Fruit fly (Drosophila melanogaster): ENCODE measurements around the gene CG32263.

The CG32263 gene

DNA sequence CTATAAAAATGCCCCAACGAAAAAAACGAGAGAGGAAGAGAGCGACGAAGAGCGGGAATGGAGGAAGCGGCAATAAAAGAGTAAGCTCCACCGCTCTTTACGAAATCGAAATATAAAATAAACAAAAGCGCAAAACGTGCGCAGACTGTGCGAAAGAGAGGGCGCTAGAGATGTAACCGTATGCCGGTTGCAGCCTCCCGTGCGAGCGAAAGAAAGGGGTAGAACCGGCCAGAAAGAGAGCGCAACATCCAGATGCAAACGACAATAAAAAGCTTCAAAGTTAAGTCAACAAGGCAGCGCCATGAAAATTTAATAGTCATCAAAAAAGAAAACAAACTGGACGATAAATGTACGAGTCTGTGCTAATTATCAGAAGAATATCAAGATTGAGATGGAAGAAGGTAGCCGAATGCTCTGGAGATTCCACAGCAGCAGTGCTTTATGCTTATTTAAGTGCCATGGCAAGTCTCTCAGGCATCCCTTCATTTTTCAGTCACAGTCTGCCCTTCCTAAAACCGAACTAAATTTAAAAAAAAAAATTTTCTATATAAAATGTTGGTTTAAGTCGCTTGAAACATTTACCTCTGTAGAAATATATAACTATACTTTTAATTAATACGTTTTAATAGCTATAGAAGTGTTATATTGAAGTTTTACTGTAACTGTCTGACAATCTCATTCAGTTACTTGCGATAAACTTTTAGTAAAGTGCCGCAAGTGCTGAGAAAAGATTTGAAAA, 45.0 kb downstream of the CG32263 start (continued):
- TF ChIP-seq pfk (GFP tag; optimal IDR thresholded peaks at IDR 0.05) (peak; percentile 25), CG6689 (GFP tag; IDR thresholded peaks at IDR 0.05) (peak; percentile 70), Ada2b (GFP tag; IDR thresholded peaks at IDR 0.05) (peak; percentile 73; the same call in 1 of the 2 replicates), ewg (GFP tag; optimal IDR thresholded peaks at IDR 0.05) (peak; percentile 69), CG15269 (tag; optimal IDR thresholded peaks at IDR 0.05) (peak; percentile 91), Mrtf (GFP tag; IDR thresholded peaks at IDR 0.05) (peak; percentile 66; the same call in 2 of the 3 replicates), Hsf (GFP tag; optimal IDR thresholded peaks at IDR 0.05) (peak; percentile 50), Hr3 (GFP tag; optimal IDR thresholded peaks at IDR 0.05) (peak; percentile 69), CG9817 (tag; optimal IDR thresholded peaks at IDR 0.05) (peak; percentile 79), CG7271 (tag; optimal IDR thresholded peaks at IDR 0.05) (no peak), CG14860 (GFP tag; IDR thresholded peaks at IDR 0.05; ENCODE audit: partially characterized antibody) (no peak), BEAF-32 (GFP tag; optimal IDR thresholded peaks at IDR 0.05) (no peak), pb (GFP tag; optimal IDR thresholded peaks at IDR 0.05) (no peak), Gug (GFP tag; IDR thresholded peaks at IDR 0.05) (no peak; the same call in 3 of the 4 replicates), Poxn (GFP tag; IDR thresholded peaks at IDR 0.05) (no peak), CG2889 (GFP tag; IDR thresholded peaks at IDR 0.05) (peak; percentile 71; the same call in 2 of the 3 replicates), Fer2 (tag; optimal IDR thresholded peaks at IDR 0.05) (peak; percentile 17), kay (GFP tag; optimal IDR thresholded peaks at IDR 0.05) (no peak), NFAT (GFP tag; IDR thresholded peaks at IDR 0.05) (0 out of 2 replicates have a peak, but pooled peaks have one; percentile 5), Ravus (GFP tag; IDR thresholded peaks at IDR 0.05) (peak; percentile 40), CG34422 (GFP tag; IDR thresholded peaks at IDR 0.05) (peak; percentile 87; the same call in 2 of the 3 replicates), CG32532 (GFP tag; IDR thresholded peaks at IDR 0.05) (peak; percentile 81), dm (GFP tag; optimal IDR thresholded peaks at IDR 0.05) (no peak), CG15011 (GFP tag; optimal IDR thresholded peaks at IDR 0.05) (peak; percentile 39), CG11560 (tag; IDR thresholded peaks at IDR 0.05) (peak; percentile 62; the same call in 2 of the 3 replicates), Dip2 (GFP tag; IDR thresholded peaks at IDR 0.05) (no peak), usp (GFP tag; optimal IDR thresholded peaks at IDR 0.05) (no peak), ci (GFP tag; IDR thresholded peaks at IDR 0.05) (peak; percentile 83), CG8388 (GFP tag; optimal IDR thresholded peaks at IDR 0.05) (peak; percentile 74), sisA (GFP tag; IDR thresholded peaks at IDR 0.05) (peak; percentile 83; the same call in 1 of the 2 replicates), abd-A (tag; optimal IDR thresholded peaks at IDR 0.05) (peak; percentile 96), CG4360 (GFP tag; IDR thresholded peaks at IDR 0.05) (no peak), Nf-YB (GFP tag; optimal IDR thresholded peaks at IDR 0.05) (peak; percentile 63), CG11398 (GFP tag; optimal IDR thresholded peaks at IDR 0.05) (peak; percentile 9), da (GFP tag; optimal IDR thresholded peaks at IDR 0.05) (no peak), NK7.1 (GFP tag; optimal IDR thresholded peaks at IDR 0.05) (no peak), fd102C (GFP tag; optimal IDR thresholded peaks at IDR 0.05) (no peak), ash1 (GFP tag; optimal IDR thresholded peaks at IDR 0.05) (no peak), Hr78 (GFP tag; optimal IDR thresholded peaks at IDR 0.05) (peak in 1 of 2 experiments; percentile 71), Mes4 (GFP tag; optimal IDR thresholded peaks at IDR 0.05) (no peak), CG34224 (GFP tag; IDR thresholded peaks at IDR 0.05; ENCODE audit: partially characterized antibody) (peak; percentile 27; the same call in 1 of the 3 replicates), twi (tag; optimal IDR thresholded peaks at IDR 0.05) (peak; percentile 50), sr (GFP tag; IDR thresholded peaks at IDR 0.05) (no peak; the same call in 2 of the 3 replicates), gem (tag; optimal IDR thresholded peaks at IDR 0.05) (peak; percentile 86), odd (GFP tag; optimal IDR thresholded peaks at IDR 0.05) (peak; percentile 58), Blimp-1 (GFP tag; optimal IDR thresholded peaks at IDR 0.05) (peak; percentile 74), grn (GFP tag; optimal IDR thresholded peaks at IDR 0.05) (peak; percentile 49), CG7745 (tag; optimal IDR thresholded peaks at IDR 0.05) (no peak), CG11247 (GFP tag; IDR thresholded peaks at IDR 0.05) (peak; percentile 71)

Measured in whole organism, embryonic.